Worm (Caenorhabditis elegans): ENCODE results near the gene hum-6.

- TF ChIP-seq ztf-11 (tag; optimal IDR thresholded peaks at IDR 0.05) (no peak), gmeb-1 (tag; optimal IDR thresholded peaks at IDR 0.05) (no peak), ZK546.5 (tag; optimal IDR thresholded peaks at IDR 0.05) (no peak), snpc-4 (tag; optimal IDR thresholded peaks at IDR 0.05) (no peak), skn-1 (tag; optimal IDR thresholded peaks at IDR 0.05) (no peak), lin-13 (GFP tag; optimal IDR thresholded peaks at IDR 0.05) (no peak), zag-1 (tag; optimal IDR thresholded peaks at IDR 0.05) (no peak), aly-2 (tag; optimal IDR thresholded peaks at IDR 0.05) (no peak), nhr-12 (tag; optimal IDR thresholded peaks at IDR 0.05) (no peak), alr-1 (tag; optimal IDR thresholded peaks at IDR 0.05) (no peak)
Measured at ce11 chrX:2342859-2343258, 40.0 kb downstream of the hum-6 start, which contains the start of gene nlp-23.

Data from whole organism, L2 larva.